Worm (Caenorhabditis elegans): ENCODE data around the gene F26D11.1.

F26D11.1 gene

DNA sequence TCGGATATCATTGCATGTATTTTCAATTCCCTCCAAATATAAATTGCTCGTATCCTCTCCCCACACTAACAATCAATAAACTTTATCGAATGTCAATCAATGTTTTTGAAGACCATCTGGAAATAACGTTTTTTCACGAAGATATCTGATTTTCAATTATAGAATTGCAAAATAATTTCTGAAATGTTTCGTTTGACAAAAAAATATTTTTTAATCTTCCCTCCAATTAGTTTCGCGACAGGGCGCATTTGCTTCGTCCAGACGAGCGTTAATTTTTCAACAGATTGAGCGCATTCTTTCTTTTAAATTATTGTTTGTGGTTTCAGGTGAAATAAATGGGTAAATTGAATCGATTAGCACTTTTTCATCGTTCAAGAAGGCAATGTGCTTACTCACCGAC, 49.8 kb downstream of the F26D11.1 start, which contains the start of gene vars-1 (continued):
- peak; percentile 78 for TF ChIP-seq F23B12.7 (tag; optimal IDR thresholded peaks at IDR 0.05; ENCODE audit: insufficient read depth)
- no peak for TF ChIP-seq lin-40 (tag; optimal IDR thresholded peaks at IDR 0.05)
- TF ChIP-seq tlf-1 (GFP tag; optimal IDR thresholded peaks at IDR 0.05) = peak; percentile 51
- TF ChIP-seq madf-6 (GFP tag; IDR thresholded peaks at IDR 0.05) = peak; percentile 58
- TF ChIP-seq hsf-1 (GFP tag; IDR thresholded peaks at IDR 0.05) = peak; percentile 82
- no peak for TF ChIP-seq F22D6.2 (tag; optimal IDR thresholded peaks at IDR 0.05)
- TF ChIP-seq cebp-1 (GFP tag; IDR thresholded peaks at IDR 0.05) = no peak
- peak; percentile 42 for TF ChIP-seq cebp-1 (tag; optimal IDR thresholded peaks at IDR 0.05)
- peak; percentile 56; the same call in 1 of the 2 replicates for TF ChIP-seq attf-6 (GFP tag; IDR thresholded peaks at IDR 0.05)
- 0 out of 2 replicates have a peak, but pooled peaks have one; percentile 28 for TF ChIP-seq D2030.7 (GFP tag; IDR thresholded peaks at IDR 0.05)
- peak; percentile 69 for TF ChIP-seq efl-1 (GFP tag; optimal IDR thresholded peaks at IDR 0.05)
- TF ChIP-seq sdz-38 (tag; optimal IDR thresholded peaks at IDR 0.05) = no peak
- no peak for TF ChIP-seq ceh-40 (GFP tag; IDR thresholded peaks at IDR 0.05)
- 0 out of 2 replicates have a peak, but pooled peaks have one; percentile 47 for TF ChIP-seq ekl-4 (GFP tag; IDR thresholded peaks at IDR 0.05)
- peak; percentile 77 for TF ChIP-seq F49E8.2 (tag; optimal IDR thresholded peaks at IDR 0.05; ENCODE audit: insufficient read depth)
- TF ChIP-seq snpc-4 (GFP tag; optimal IDR thresholded peaks at IDR 0.05) = no peak
- peak in 2 of 4 experiments; percentile 11 to 50 for TF ChIP-seq snpc-4 (tag; optimal IDR thresholded peaks at IDR 0.05)
- no peak for TF ChIP-seq aptf-2 (GFP tag; conservative IDR thresholded peaks at IDR 0.05)

Measured in whole organism, young adult.